Worm (Caenorhabditis elegans) whole organism, young adult: Measurements from ENCODE around the gene sql-1.

Experiments used
- B0019.2 ChIP-seq: fragments of 200-800 bp; sonication (Bioruptor generic); conservative IDR thresholded peaks from 2 replicates; pipeline ENCODE4 v1.3.6; 2022; ENCODE audit warnings: missing genetic modification reagents, missing genetic modification characterization, missing compliant biosample characterization
- F22D6.2 ChIP-seq: sonication (generic microtip); optimal IDR thresholded peaks from 2 replicates; lab custom pipeline; 2016; ENCODE audit warnings: mild to moderate bottlenecking, missing genetic modification characterization, missing compliant biosample characterization
- F52B5.7 ChIP-seq: sonication (generic microtip); optimal IDR thresholded peaks from 2 replicates; lab custom pipeline; 2016; ENCODE audit warnings: mild to moderate bottlenecking, missing genetic modification characterization, missing compliant biosample characterization
- F57A8.1 ChIP-seq: fragments of 200-800 bp; sonication (Bioruptor generic); optimal IDR thresholded peaks from 2 replicates; lab custom pipeline; 2018; ENCODE audit warnings: mild to moderate bottlenecking, missing genetic modification characterization, moderate library complexity, missing compliant biosample characterization
- Y53G8AR.9 ChIP-seq: fragments of 200-800 bp; sonication (Bioruptor generic); conservative IDR thresholded peaks from 2 replicates; pipeline ENCODE4 v1.3.6; 2022; ENCODE audit warnings: missing genetic modification reagents, missing genetic modification characterization, missing compliant biosample characterization
- Y56A3A.18 ChIP-seq: fragments of 200-800 bp; sonication (Bioruptor generic); IDR thresholded peaks from 2 replicates; pipeline ENCODE4 v1.3.6; 2022; ENCODE audit warnings: missing genetic modification reagents, missing genetic modification characterization, missing compliant biosample characterization
- aptf-3 ChIP-seq: fragments of 200-800 bp; sonication (Bioruptor generic); IDR thresholded peaks from 2 replicates; pipeline ENCODE4 v1.3.6; 2022; ENCODE audit warnings: missing genetic modification characterization, missing compliant biosample characterization
- bed-1 ChIP-seq: fragments of 200-800 bp; sonication (Bioruptor generic); IDR thresholded peaks from 2 replicates; pipeline ENCODE4 v1.3.6; 2022; ENCODE audit warnings: missing genetic modification reagents, missing genetic modification characterization, missing compliant biosample characterization
- ccch-3 ChIP-seq: fragments of 200-800 bp; sonication (Bioruptor generic); optimal IDR thresholded peaks from 2 replicates; lab custom pipeline; 2018; ENCODE audit warnings: mild to moderate bottlenecking, missing genetic modification characterization, missing compliant biosample characterization
- cebp-1 ChIP-seq, 2 experiments: fragments of 200-800 bp in 1 of 2; sonication (Bioruptor generic) in 1 of 2; sonication (generic microtip) in 1 of 2; IDR thresholded peaks in 1 of 2; optimal IDR thresholded peaks in 1 of 2; 2 replicates each; pipeline versions ENCODE4 v1.3.6 to Lab custom; 2017 to 2022; ENCODE audit warnings: missing compliant biosample characterization in 2 of 2, missing genetic modification characterization in 2 of 2, mild to moderate bottlenecking in 1 of 2, missing genetic modification reagents in 1 of 2, moderate library complexity in 1 of 2
- ceh-100 ChIP-seq: fragments of 200-800 bp; sonication (Bioruptor generic); IDR thresholded peaks from 2 replicates; pipeline ENCODE4 v1.3.6; 2022; ENCODE audit warnings: missing genetic modification reagents, missing genetic modification characterization, missing compliant biosample characterization
- ceh-27 ChIP-seq: fragments of 200-800 bp; sonication (Bioruptor generic); optimal IDR thresholded peaks from 2 replicates; lab custom pipeline; 2018; ENCODE audit warnings: mild to moderate bottlenecking, missing genetic modification characterization, moderate library complexity, missing compliant biosample characterization
- ceh-40 ChIP-seq: fragments of 200-800 bp; sonication (Bioruptor generic); IDR thresholded peaks from 2 replicates; pipeline ENCODE4 v1.3.6; 2022; ENCODE audit warnings: missing genetic modification characterization, missing compliant biosample characterization
- die-1 ChIP-seq: sonication (generic microtip); optimal IDR thresholded peaks from 2 replicates; lab custom pipeline; 2016; ENCODE audit warnings: missing genotype, mild to moderate bottlenecking, missing genetic modification characterization, missing compliant biosample characterization
- dpl-1 ChIP-seq: fragments of 150-350 bp; optimal IDR thresholded peaks from 2 replicates; lab custom pipeline; 2014; ENCODE audit warnings: missing biosample characterization, missing genetic modification reagents, missing genetic modification characterization
- efl-1 ChIP-seq: fragments of 150-350 bp; optimal IDR thresholded peaks from 2 replicates; lab custom pipeline; 2014; ENCODE audit warnings: missing biosample characterization, missing genetic modification reagents, missing genetic modification characterization
- egrh-3 ChIP-seq: fragments of 200-800 bp; sonication (Bioruptor generic); IDR thresholded peaks from 2 replicates; pipeline ENCODE4 v1.3.6; 2022; ENCODE audit warnings: missing genetic modification reagents, missing genetic modification characterization, missing compliant biosample characterization
- him-1 ChIP-seq: sonication (generic microtip); optimal IDR thresholded peaks from 2 replicates; lab custom pipeline; 2016; ENCODE audit warnings: missing genotype, missing genetic modification reagents, missing genetic modification characterization, missing compliant biosample characterization
- hlh-26 ChIP-seq: fragments of 200-800 bp; sonication (Bioruptor generic); conservative IDR thresholded peaks from 2 replicates; pipeline ENCODE4 v1.3.6; 2022; ENCODE audit warnings: missing genetic modification reagents, missing genetic modification characterization, missing compliant biosample characterization
- hmg-1.2 ChIP-seq: fragments of 200-800 bp; sonication (Bioruptor generic); IDR thresholded peaks from 2 replicates; pipeline ENCODE4 v1.3.6; 2022; ENCODE audit warnings: missing genetic modification reagents, missing genetic modification characterization, missing compliant biosample characterization
- lin-35 ChIP-seq, 3 experiments: fragments of 150-350 bp in 2 of 3; sonication (generic microtip) in 1 of 3; optimal IDR thresholded peaks; 2 replicates each; lab custom pipeline; 2014 to 2018; ENCODE audit warnings: missing biosample characterization in 3 of 3, missing genetic modification characterization in 3 of 3, missing genetic modification reagents in 3 of 3
- lin-54 ChIP-seq: fragments of 200-800 bp; sonication (Bioruptor generic); optimal IDR thresholded peaks from 2 replicates; lab custom pipeline; 2018; ENCODE audit warnings: mild to moderate bottlenecking, missing genetic modification characterization, missing compliant biosample characterization
- lir-1 ChIP-seq: fragments of 200-800 bp; sonication (Bioruptor generic); conservative IDR thresholded peaks from 2 replicates; pipeline ENCODE4 v1.3.6; 2022; ENCODE audit warnings: missing genetic modification reagents, missing genetic modification characterization, missing compliant biosample characterization
- lsl-1 ChIP-seq: fragments of 200-800 bp; sonication (Bioruptor generic); optimal IDR thresholded peaks from 2 replicates; lab custom pipeline; 2018; ENCODE audit warnings: mild to moderate bottlenecking, missing genetic modification characterization, moderate library complexity, missing compliant biosample characterization
- madf-8 ChIP-seq: fragments of 200-800 bp; sonication (Bioruptor generic); conservative IDR thresholded peaks from 2 replicates; pipeline ENCODE4 v1.3.6; 2022; ENCODE audit warnings: missing genetic modification reagents, missing genetic modification characterization, missing compliant biosample characterization
- mcd-1 ChIP-seq: fragments of 200-800 bp; sonication (Bioruptor generic); IDR thresholded peaks from 2 replicates; pipeline ENCODE4 v1.3.6; 2022; ENCODE audit warnings: missing genetic modification reagents, missing genetic modification characterization, missing compliant biosample characterization
- pbrm-1 ChIP-seq: fragments of 200-800 bp; sonication (Bioruptor generic); IDR thresholded peaks from 2 replicates; pipeline ENCODE4 v1.3.6; 2022; ENCODE audit warnings: missing genetic modification reagents, missing genetic modification characterization, missing compliant biosample characterization
- sea-2 ChIP-seq: fragments of 200-800 bp; sonication (Bioruptor generic); IDR thresholded peaks from 2 replicates; pipeline ENCODE4 v1.3.6; 2022; ENCODE audit warnings: missing genetic modification characterization, missing compliant biosample characterization
- snpc-3.4 ChIP-seq: sonication (generic microtip); optimal IDR thresholded peaks from 2 replicates; lab custom pipeline; 2017; ENCODE audit warnings: missing genetic modification characterization, mild to moderate bottlenecking, missing compliant biosample characterization, antibody characterized with exemption, moderate library complexity, missing genotype, missing genetic modification reagents
- snpc-4 ChIP-seq, 5 experiments: fragments of 150-350 bp in 1 of 5; sonication (generic microtip) in 4 of 5; optimal IDR thresholded peaks; 2 replicates each; lab custom pipeline; 2014 to 2018; ENCODE audit warnings: missing genetic modification characterization in 5 of 5, missing biosample characterization in 3 of 5, antibody characterized with exemption in 2 of 5, mild to moderate bottlenecking in 2 of 5, missing compliant biosample characterization in 2 of 5, missing genotype in 2 of 5, moderate library complexity in 2 of 5, missing genetic modification reagents in 1 of 5
- xnd-1 ChIP-seq: sonication (generic microtip); optimal IDR thresholded peaks from 2 replicates; lab custom pipeline; 2016; ENCODE audit warnings: missing genotype, missing genetic modification reagents, missing genetic modification characterization, missing compliant biosample characterization

The sql-1 gene

ce11 chrIII:12517674-12518073 is 18.3 kb downstream of the sql-1 start:
- TF ChIP-seq Y53G8AR.9 (GFP tag; lab: Robert Waterston, UW) = no peak
- TF ChIP-seq B0019.2 = no peak
- TF ChIP-seq die-1 (tag; lab: Kevin White, UChicago) = no peak
- no peak for TF ChIP-seq snpc-3.4 (tag; lab: Kevin White, UChicago)

- TF ChIP-seq snpc-4 (GFP tag; optimal IDR thresholded peaks at IDR 0.05; lab: Kevin White, UChicago) = no peak
- peak in 1 of 4 experiments; percentile 17 for TF ChIP-seq snpc-4 (tag; optimal IDR thresholded peaks at IDR 0.05; lab: Kevin White, UChicago)
- TF ChIP-seq mcd-1 = 0 out of 2 replicates have a peak, but pooled peaks have one; percentile 40
- TF ChIP-seq lsl-1 (GFP tag; lab: Kevin White, UChicago) = peak; percentile 5
- TF ChIP-seq cebp-1 (GFP tag; IDR thresholded peaks at IDR 0.05; lab: Robert Waterston, UW) = no peak
- TF ChIP-seq cebp-1 (tag; optimal IDR thresholded peaks at IDR 0.05; lab: Kevin White, UChicago) = peak; percentile 38
- no peak for TF ChIP-seq ceh-40 (GFP tag; lab: Robert Waterston, UW)
- TF ChIP-seq lin-35 (GFP tag; optimal IDR thresholded peaks at IDR 0.05; lab: Kevin White, UChicago) = peak in 1 of 3 experiments; percentile 60
- no peak for TF ChIP-seq hlh-26
- TF ChIP-seq lin-54 (GFP tag; lab: Kevin White, UChicago) = peak; percentile 50
- no peak for TF ChIP-seq aptf-3 (GFP tag; lab: Robert Waterston, UW)
- TF ChIP-seq ceh-27 (GFP tag; lab: Kevin White, UChicago) = no peak
- TF ChIP-seq hmg-1.2 (GFP tag; lab: Robert Waterston, UW) = 0 out of 2 replicates have a peak, but pooled peaks have one; percentile 15
- no peak for TF ChIP-seq ccch-3
- peak; percentile 47 for TF ChIP-seq dpl-1 (GFP tag; lab: Kevin White, UChicago)
- no peak for TF ChIP-seq pbrm-1 (GFP tag; lab: Robert Waterston, UW)
- TF ChIP-seq ceh-100 = peak; percentile 37; the same call in 1 of the 2 replicates
- peak; percentile 64 for TF ChIP-seq efl-1 (GFP tag; lab: Kevin White, UChicago)
- no peak for TF ChIP-seq sea-2 (GFP tag; lab: Robert Waterston, UW)
- no peak for TF ChIP-seq Y56A3A.18 (GFP tag; lab: Robert Waterston, UW)
- TF ChIP-seq F52B5.7 = no peak
- no peak for TF ChIP-seq F57A8.1
Measured at ce11 chrIII:12528029-12528428, 28.7 kb downstream of the sql-1 start.

- peak; percentile 60; the same call in 1 of the 2 replicates for TF ChIP-seq egrh-3 (GFP tag; lab: Robert Waterston, UW)
Measured at ce11 chrIII:12530501-12530900, 31.1 kb downstream of the sql-1 start.

ce11 chrIII:12533900-12534299 is 34.5 kb downstream of the sql-1 start:
- TF ChIP-seq lin-35 (GFP tag; optimal IDR thresholded peaks at IDR 0.05; lab: Kevin White, UChicago) (peak in 1 of 3 experiments; percentile 33), pbrm-1 (GFP tag; lab: Robert Waterston, UW) (no peak), lir-1 (no peak), bed-1 (GFP tag; lab: Robert Waterston, UW) (no peak), F22D6.2 (tag; lab: Kevin White, UChicago) (no peak), xnd-1 (tag; lab: Kevin White, UChicago) (no peak), madf-8 (no peak)
- TF ChIP-seq, all 124 proteins: peak for 1

ce11 chrIII:12537239-12537845 is 38.0 kb downstream of the sql-1 start:
- TF ChIP-seq him-1 = peak; percentile 100
- TF ChIP-seq F57A8.1 = no peak
- TF ChIP-seq, all 124 proteins: peak for 1
